Worm (Caenorhabditis elegans) whole organism, L1 larva: ENCODE data around the gene F21C10.4.

Experiments used
- C04F5.9 ChIP-seq: sonication (generic microtip); optimal IDR thresholded peaks from 2 replicates; lab custom pipeline; 2016; ENCODE audit warnings: missing genetic modification characterization, missing compliant biosample characterization
- blmp-1 ChIP-seq: fragments of 150-350 bp; optimal IDR thresholded peaks from 2 replicates; lab custom pipeline; 2014; ENCODE audit warnings: missing biosample characterization, missing genetic modification characterization
- ceh-82 ChIP-seq, 3 experiments: fragments of 150-350 bp in 1 of 3; sonication (generic microtip) in 2 of 3; optimal IDR thresholded peaks; 2 replicates each; lab custom pipeline; 2014 to 2017; ENCODE audit warnings: missing biosample characterization in 3 of 3, missing genetic modification characterization in 3 of 3
- lsy-2 ChIP-seq, 2 experiments: fragments of 150-350 bp; optimal IDR thresholded peaks; 2 replicates each; lab custom pipeline; 2014; ENCODE audit warnings: missing biosample characterization in 2 of 2, missing genetic modification characterization in 2 of 2
- pax-3 ChIP-seq: fragments of 200-800 bp; sonication (Bioruptor generic); optimal IDR thresholded peaks from 2 replicates; lab custom pipeline; 2018; ENCODE audit warnings: mild to moderate bottlenecking, missing genetic modification characterization, moderate library complexity, missing compliant biosample characterization
- unc-130 ChIP-seq: fragments of 150-350 bp; optimal IDR thresholded peaks from 2 replicates; lab custom pipeline; 2017; ENCODE audit warnings: missing biosample characterization, missing genetic modification characterization, inconsistent platforms
- unc-98 ChIP-seq: fragments of 200-800 bp; sonication (Bioruptor generic); IDR thresholded peaks from 2 replicates; pipeline ENCODE4 v1.3.6; 2022; ENCODE audit warnings: missing genetic modification characterization, missing compliant biosample characterization
- zag-1 ChIP-seq: fragments of 150-350 bp; optimal IDR thresholded peaks from 2 replicates; lab custom pipeline; 2014; ENCODE audit warnings: missing biosample characterization, missing genetic modification characterization

- no peak for TF ChIP-seq zag-1
- no peak for TF ChIP-seq blmp-1 (tag; lab: Kevin White, UChicago)
- no peak for TF ChIP-seq C04F5.9 (tag; lab: Kevin White, UChicago)
- TF ChIP-seq pax-3 (tag; lab: Kevin White, UChicago) = no peak
- TF ChIP-seq unc-98 (GFP tag; lab: Robert Waterston, UW) = no peak
- TF ChIP-seq ceh-82 (tag; optimal IDR thresholded peaks at IDR 0.05; lab: Kevin White, UChicago) = no peak
- TF ChIP-seq unc-130 = no peak
- TF ChIP-seq lsy-2 (tag; optimal IDR thresholded peaks at IDR 0.05; lab: Kevin White, UChicago) = no peak
Observed at ce11 chrV:9137618-9138017, 11.2 kb downstream of the F21C10.4 start, which contains the start of gene pitr-2.
